Fruit fly (Drosophila melanogaster) whole organism, prepupa: ENCODE data around the gene HIPP1.

Experiments
- Blimp-1 ChIP-seq: fragments of 200-800 bp; sonication (Bioruptor generic); optimal IDR thresholded peaks from 3 replicates; lab custom pipeline; 2017; ENCODE audit warnings: missing biosample characterization, missing genetic modification characterization, mild to moderate bottlenecking, moderate library complexity, missing genetic modification reagents
- CG10631 ChIP-seq: fragments of 200-800 bp; sonication (Bioruptor generic); optimal IDR thresholded peaks from 2 replicates; lab custom pipeline; 2016; ENCODE audit warnings: missing biosample characterization, missing genetic modification characterization
- CG10669 ChIP-seq: fragments of 200-800 bp; sonication (Bioruptor generic); optimal IDR thresholded peaks from 3 replicates; lab custom pipeline; 2018; ENCODE audit warnings: missing biosample characterization, mild to moderate bottlenecking, missing genetic modification characterization, moderate library complexity
- CG11762 ChIP-seq: fragments of 200-800 bp; sonication (Bioruptor generic); optimal IDR thresholded peaks from 3 replicates; lab custom pipeline; 2016; ENCODE audit warnings: missing biosample characterization, missing genetic modification characterization; ENCODE audit not compliant: insufficient read depth
- CG11902 ChIP-seq: fragments of 200-800 bp; sonication (Bioruptor generic); optimal IDR thresholded peaks from 3 replicates; lab custom pipeline; 2016; ENCODE audit warnings: missing biosample characterization, missing genetic modification characterization
- CG15336 ChIP-seq: fragments of 200-800 bp; sonication (Bioruptor generic); IDR thresholded peaks from 2 replicates; pipeline ENCODE4 v1.3.6; 2022; ENCODE audit warnings: missing biosample characterization, missing genetic modification characterization
- CG1621 ChIP-seq: fragments of 200-800 bp; sonication (Bioruptor generic); optimal IDR thresholded peaks from 3 replicates; lab custom pipeline; 2018; ENCODE audit warnings: missing biosample characterization, mild to moderate bottlenecking, missing genetic modification characterization
- CG3032 ChIP-seq: fragments of 200-800 bp; optimal IDR thresholded peaks from 2 replicates; lab custom pipeline; 2019; ENCODE audit warnings: missing biosample characterization, mild to moderate bottlenecking, missing genetic modification characterization, moderate library complexity
- CG31627 ChIP-seq: fragments of 200-800 bp; sonication (Bioruptor generic); optimal IDR thresholded peaks from 3 replicates; lab custom pipeline; 2016; ENCODE audit warnings: missing biosample characterization, missing genetic modification characterization
- CG32006 ChIP-seq: fragments of 200-800 bp; sonication (Bioruptor generic); optimal IDR thresholded peaks from 3 replicates; lab custom pipeline; 2017; ENCODE audit warnings: missing biosample characterization, mild to moderate bottlenecking, missing genetic modification characterization
- CG34406 ChIP-seq: fragments of 200-800 bp; sonication (Bioruptor generic); optimal IDR thresholded peaks from 3 replicates; lab custom pipeline; 2016; ENCODE audit warnings: missing biosample characterization, missing genetic modification characterization
- CG3919 ChIP-seq: fragments of 200-800 bp; sonication (Bioruptor generic); optimal IDR thresholded peaks from 3 replicates; lab custom pipeline; 2016; ENCODE audit warnings: missing biosample characterization, missing genetic modification characterization
- CG4318 ChIP-seq: fragments of 200-800 bp; sonication (Bioruptor generic); optimal IDR thresholded peaks from 3 replicates; lab custom pipeline; 2017; ENCODE audit warnings: missing biosample characterization, mild to moderate bottlenecking, missing genetic modification characterization
- CG6163 ChIP-seq: fragments of 200-800 bp; sonication (Bioruptor generic); IDR thresholded peaks from 3 replicates; pipeline ENCODE4 v1.3.6; 2022; ENCODE audit warnings: missing biosample characterization, missing genetic modification characterization
- CG6276 ChIP-seq: fragments of 200-800 bp; sonication (Bioruptor generic); optimal IDR thresholded peaks from 2 replicates; lab custom pipeline; 2017; ENCODE audit warnings: missing biosample characterization, mild to moderate bottlenecking, missing genetic modification characterization
- CG6792 ChIP-seq: fragments of 200-800 bp; sonication (Bioruptor generic); optimal IDR thresholded peaks from 3 replicates; lab custom pipeline; 2016; ENCODE audit warnings: missing biosample characterization, missing genetic modification characterization
- CG6854 ChIP-seq: fragments of 200-800 bp; sonication (Bioruptor generic); optimal IDR thresholded peaks from 2 replicates; lab custom pipeline; 2017; ENCODE audit warnings: missing biosample characterization, mild to moderate bottlenecking, missing genetic modification characterization
- CG8119 ChIP-seq: fragments of 200-800 bp; sonication (Bioruptor generic); IDR thresholded peaks from 3 replicates; pipeline ENCODE4 v1.3.6; 2022; ENCODE audit warnings: missing biosample characterization, missing genetic modification characterization
- CG8319 ChIP-seq: fragments of 200-800 bp; sonication (Bioruptor generic); optimal IDR thresholded peaks from 3 replicates; lab custom pipeline; 2016; ENCODE audit warnings: missing biosample characterization, missing genetic modification characterization
- Eip78C ChIP-seq: fragments of 200-800 bp; sonication (Bioruptor generic); peaks from one replicate; lab custom pipeline; 2016; ENCODE audit warnings: missing biosample characterization, missing genetic modification characterization
- Eip93F ChIP-seq: fragments of 200-800 bp; sonication (Bioruptor generic); optimal IDR thresholded peaks from 2 replicates; lab custom pipeline; 2016; ENCODE audit warnings: missing biosample characterization, mild to moderate bottlenecking, missing genetic modification characterization
- Ets21C ChIP-seq: fragments of 200-800 bp; sonication (Bioruptor generic); optimal IDR thresholded peaks from 3 replicates; lab custom pipeline; 2016; ENCODE audit warnings: missing biosample characterization, missing genetic modification characterization
- Ets96B ChIP-seq: fragments of 200-800 bp; optimal IDR thresholded peaks from 2 replicates; lab custom pipeline; 2019; ENCODE audit warnings: missing biosample characterization, mild to moderate bottlenecking, missing genetic modification characterization, moderate library complexity
- Hr38 ChIP-seq: sonication (Bioruptor generic); optimal IDR thresholded peaks from 2 replicates; lab custom pipeline; 2016; ENCODE audit warnings: missing biosample characterization, missing genetic modification characterization
- Hr39 ChIP-seq: fragments of 200-800 bp; sonication (Bioruptor generic); optimal IDR thresholded peaks from 2 replicates; lab custom pipeline; 2016; ENCODE audit warnings: missing biosample characterization, missing genetic modification characterization
- Lpt ChIP-seq: fragments of 200-800 bp; sonication (Bioruptor generic); optimal IDR thresholded peaks from 3 replicates; lab custom pipeline; 2016; ENCODE audit warnings: missing biosample characterization, missing genetic modification characterization
- Met ChIP-seq: fragments of 200-800 bp; sonication (Bioruptor generic); optimal IDR thresholded peaks from 3 replicates; lab custom pipeline; 2016; ENCODE audit warnings: missing biosample characterization, missing genetic modification characterization
- OdsH ChIP-seq: fragments of 200-800 bp; sonication (Bioruptor generic); optimal IDR thresholded peaks from 3 replicates; lab custom pipeline; 2016; ENCODE audit warnings: missing biosample characterization, missing genetic modification characterization
- Smox ChIP-seq: fragments of 200-800 bp; sonication (Bioruptor generic); optimal IDR thresholded peaks from 3 replicates; lab custom pipeline; 2016; ENCODE audit warnings: missing biosample characterization, missing genetic modification characterization
- Sox102F ChIP-seq: fragments of 200-800 bp; sonication (Bioruptor generic); optimal IDR thresholded peaks from 2 replicates; lab custom pipeline; 2016; ENCODE audit warnings: missing biosample characterization, mild to moderate bottlenecking, missing genetic modification characterization
- Sox14 ChIP-seq: fragments of 200-800 bp; sonication (Bioruptor generic); optimal IDR thresholded peaks from 3 replicates; lab custom pipeline; 2016; ENCODE audit warnings: missing biosample characterization, missing genetic modification characterization
- Sox15 ChIP-seq: fragments of 200-800 bp; sonication (Bioruptor generic); optimal IDR thresholded peaks from 3 replicates; lab custom pipeline; 2016; ENCODE audit warnings: missing biosample characterization, missing genetic modification characterization
- achi ChIP-seq: fragments of 200-800 bp; sonication (Bioruptor generic); optimal IDR thresholded peaks from 3 replicates; lab custom pipeline; 2016; ENCODE audit warnings: missing biosample characterization, missing genetic modification characterization
- acj6 ChIP-seq: fragments of 200-800 bp; sonication (Bioruptor generic); optimal IDR thresholded peaks from 3 replicates; lab custom pipeline; 2016; ENCODE audit warnings: missing biosample characterization, missing genetic modification characterization
- cyc ChIP-seq: fragments of 200-800 bp; sonication (Bioruptor generic); optimal IDR thresholded peaks from 3 replicates; lab custom pipeline; 2016; ENCODE audit warnings: missing biosample characterization, missing genetic modification characterization
- dac ChIP-seq: fragments of 200-800 bp; sonication (Bioruptor generic); optimal IDR thresholded peaks from 2 replicates; lab custom pipeline; 2017; ENCODE audit warnings: missing biosample characterization, mild to moderate bottlenecking, missing genetic modification characterization
- dsx ChIP-seq: fragments of 200-800 bp; optimal IDR thresholded peaks from 3 replicates; lab custom pipeline; 2019; ENCODE audit warnings: missing biosample characterization, mild to moderate bottlenecking, missing genetic modification characterization, moderate library complexity; ENCODE audit not compliant: poor library complexity, severe bottlenecking
- eg ChIP-seq: fragments of 200-800 bp; sonication (Bioruptor generic); IDR thresholded peaks from 3 replicates; pipeline ENCODE4 v1.3.6; 2022; ENCODE audit warnings: missing biosample characterization, missing genetic modification characterization
- esn ChIP-seq: fragments of 200-800 bp; sonication (Bioruptor generic); optimal IDR thresholded peaks from 2 replicates; lab custom pipeline; 2016; ENCODE audit warnings: missing biosample characterization, mild to moderate bottlenecking, missing genetic modification characterization, moderate library complexity
- fd59A ChIP-seq: fragments of 200-800 bp; sonication (Bioruptor generic); optimal IDR thresholded peaks from 2 replicates; lab custom pipeline; 2017; ENCODE audit warnings: missing biosample characterization, mild to moderate bottlenecking, missing genetic modification characterization, missing genetic modification reagents
- fd85E ChIP-seq: fragments of 200-800 bp; sonication (Bioruptor generic); optimal IDR thresholded peaks from 3 replicates; lab custom pipeline; 2016; ENCODE audit warnings: missing biosample characterization, missing genetic modification characterization
- fkh ChIP-seq: fragments of 200-800 bp; sonication (Bioruptor generic); optimal IDR thresholded peaks from 3 replicates; lab custom pipeline; 2017; ENCODE audit warnings: missing biosample characterization, mild to moderate bottlenecking, missing genetic modification characterization, moderate library complexity
- lz ChIP-seq: fragments of 200-800 bp; sonication (Bioruptor generic); optimal IDR thresholded peaks from 3 replicates; lab custom pipeline; 2016; ENCODE audit warnings: missing biosample characterization, missing genetic modification characterization
- net ChIP-seq: fragments of 200-800 bp; sonication (Bioruptor generic); optimal IDR thresholded peaks from 3 replicates; lab custom pipeline; 2016; ENCODE audit warnings: missing biosample characterization, missing genetic modification characterization
- pdm3 ChIP-seq: fragments of 200-800 bp; sonication (Bioruptor generic); optimal IDR thresholded peaks from 3 replicates; lab custom pipeline; 2016; ENCODE audit warnings: missing biosample characterization, missing genetic modification characterization
- salr ChIP-seq, 2 experiments: fragments of 200-800 bp; sonication (Bioruptor generic); optimal IDR thresholded peaks; 3 replicates each; lab custom pipeline; 2016 to 2018; ENCODE audit warnings: missing biosample characterization in 2 of 2, missing genetic modification characterization in 2 of 2, mild to moderate bottlenecking in 1 of 2
- spab ChIP-seq: fragments of 200-800 bp; sonication (Bioruptor generic); optimal IDR thresholded peaks from 2 replicates; lab custom pipeline; 2017; ENCODE audit warnings: missing biosample characterization, mild to moderate bottlenecking, missing genetic modification characterization, missing genetic modification reagents
- ss ChIP-seq, 2 experiments: fragments of 200-800 bp; sonication (Bioruptor generic); optimal IDR thresholded peaks; 2 replicates in 1 of 2; 3 replicates in 1 of 2; lab custom pipeline; 2017 to 2018; ENCODE audit warnings: mild to moderate bottlenecking in 2 of 2, missing biosample characterization in 2 of 2, missing genetic modification characterization in 2 of 2, moderate library complexity in 1 of 2
- svp ChIP-seq: fragments of 200-800 bp; sonication (Bioruptor generic); peaks from one replicate; lab custom pipeline; 2016; ENCODE audit warnings: missing biosample characterization, missing genetic modification characterization
- vri ChIP-seq: fragments of 200-800 bp; sonication (Bioruptor generic); optimal IDR thresholded peaks from 3 replicates; lab custom pipeline; 2016; ENCODE audit warnings: missing biosample characterization, mild to moderate bottlenecking, missing genetic modification characterization

HIPP1 gene

dm6 chr3L:20784812-20785671 lies 24.4 kb upstream of the HIPP1 start:
- TF ChIP-seq Eip78C (GFP tag; lab: Kevin White, UChicago), result peak; percentile 91
- no peak for TF ChIP-seq acj6 (GFP tag; lab: Kevin White, UChicago)
- TF ChIP-seq CG32006, result peak; percentile 68
- peak; percentile 64 for TF ChIP-seq esn
- TF ChIP-seq CG34406 (GFP tag; lab: Kevin White, UChicago), result peak; percentile 32
- peak; percentile 57 for TF ChIP-seq Eip93F
- TF ChIP-seq OdsH (GFP tag; lab: Kevin White, UChicago), result peak; percentile 65
- TF ChIP-seq CG10631 (GFP tag; lab: Kevin White, UChicago), result no peak
- TF ChIP-seq CG6276 (GFP tag; lab: Kevin White, UChicago), result peak; percentile 36
- TF ChIP-seq Sox14 (GFP tag; lab: Kevin White, UChicago), result peak; percentile 43
- TF ChIP-seq CG1621 (tag; lab: Kevin White, UChicago), result no peak
- no peak for TF ChIP-seq CG4318 (GFP tag; lab: Kevin White, UChicago)
- peak; percentile 41 for TF ChIP-seq Hr39
- peak; percentile 56 for TF ChIP-seq CG15336 (GFP tag; lab: Robert Waterston, UW)
- TF ChIP-seq dac (GFP tag; lab: Kevin White, UChicago), result no peak
- peak; percentile 44 for TF ChIP-seq Blimp-1
- no peak for TF ChIP-seq CG10669 (GFP tag; lab: Kevin White, UChicago)
- peak; percentile 59 for TF ChIP-seq svp (GFP tag; lab: Kevin White, UChicago)
- TF ChIP-seq salr (GFP tag; optimal IDR thresholded peaks at IDR 0.05; lab: Kevin White, UChicago), result peak in 1 of 2 experiments; percentile 54
- no peak for TF ChIP-seq Ets21C (GFP tag; lab: Kevin White, UChicago)
- TF ChIP-seq CG11902, result no peak
- TF ChIP-seq CG8119, result peak; percentile 30; the same call in 2 of the 3 replicates
- TF ChIP-seq CG3032, result peak; percentile 88
- TF ChIP-seq CG8319 (GFP tag; lab: Kevin White, UChicago), result no peak
- TF ChIP-seq Sox102F (GFP tag; lab: Kevin White, UChicago), result no peak
- TF ChIP-seq Hr38 (GFP tag; lab: Kevin White, UChicago), result no peak
- TF ChIP-seq Lpt (GFP tag; lab: Kevin White, UChicago), result peak; percentile 3
- TF ChIP-seq net (GFP tag; lab: Kevin White, UChicago), result peak; percentile 38
- peak; percentile 44 to 60 for TF ChIP-seq ss (GFP tag; optimal IDR thresholded peaks at IDR 0.05; lab: Kevin White, UChicago)
- peak; percentile 11 for TF ChIP-seq dsx (GFP tag; lab: Kevin White, UChicago)
- TF ChIP-seq fd85E, result no peak
- peak; percentile 27 for TF ChIP-seq lz (GFP tag; lab: Kevin White, UChicago)
- TF ChIP-seq CG3919 (GFP tag; lab: Kevin White, UChicago), result peak; percentile 2
- peak; percentile 6 for TF ChIP-seq fkh (GFP tag; lab: Kevin White, UChicago)
- TF ChIP-seq CG6792, result no peak
- peak; percentile 1 for TF ChIP-seq spab
- no peak for TF ChIP-seq Sox15 (GFP tag; lab: Kevin White, UChicago)
- peak; percentile 37 for TF ChIP-seq achi (GFP tag; lab: Kevin White, UChicago)
- no peak for TF ChIP-seq fd59A (GFP tag; lab: Kevin White, UChicago)
- peak; percentile 57 for TF ChIP-seq Smox
- peak; percentile 55 for TF ChIP-seq Met
- no peak for TF ChIP-seq eg (GFP tag; lab: Robert Waterston, UW)
- TF ChIP-seq vri, result peak; percentile 41
- TF ChIP-seq Ets96B, result peak; percentile 19
- peak; percentile 25 for TF ChIP-seq CG31627
- peak; percentile 5 for TF ChIP-seq CG11762
- TF ChIP-seq CG6854, result no peak
- TF ChIP-seq CG6163, result peak; percentile 12; the same call in 2 of the 3 replicates
- peak; percentile 15 for TF ChIP-seq cyc (GFP tag; lab: Kevin White, UChicago)
- peak; percentile 55 for TF ChIP-seq pdm3 (GFP tag; lab: Kevin White, UChicago)
